Fruit fly (Drosophila melanogaster) whole organism, larva: Measurements from ENCODE around the gene sty.

Source experiments
- noc ChIP-seq: fragments of 200-800 bp; sonication (Bioruptor generic); optimal IDR thresholded peaks from 3 replicates; lab custom pipeline; 2019; ENCODE audit warnings: missing biosample characterization, mild to moderate bottlenecking, missing genetic modification characterization, moderate library complexity

The sty gene

dm6 chr3L:3424846-3425245, at the start of gene sty:
sty (minus strand) TSS chr3L:3424935.
- TF ChIP-seq noc = no peak

dm6 chr3L:3472786-3473185, 48.1 kb upstream of the sty start:
- TF ChIP-seq noc = no peak

dm6 chr3L:3472063-3472528, 47.4 kb upstream of the sty start, which contains the start of the genes CG32267 and CG42324:
CG32267 (minus strand) TSS chr3L:3472113.
CG42324 (plus strand) TSS chr3L:3472447.
- no peak for TF ChIP-seq noc

dm6 chr3L:3471174-3471573, 46.4 kb upstream of the sty start, which contains the start of gene CG14971:
CG14971 (minus strand) TSS chr3L:3471309.
- TF ChIP-seq noc = peak; percentile 44

dm6 chr3L:3469709-3470108, 45.0 kb upstream of the sty start:
- TF ChIP-seq noc = peak; percentile 17

dm6 chr3L:3466200-3466599, 41.5 kb upstream of the sty start, which contains the start of gene CycJ:
CycJ (plus strand) TSS chr3L:3466428.
- no peak for TF ChIP-seq noc

dm6 chr3L:3461557-3462414, 37.1 kb upstream of the sty start:
- TF ChIP-seq noc = no peak

dm6 chr3L:3461119-3461518, 36.4 kb upstream of the sty start, which contains the start of the genes CG46463 and armi:
CG46463 (plus strand) TSS chr3L:3461315.
armi (plus strand) TSS chr3L:3461317.
- no peak for TF ChIP-seq noc

- peak; percentile 34 for TF ChIP-seq noc
These were observed 35.8 kb upstream of the sty start, which contains the start of gene eIF5B for dm6 chr3L:3460402-3461027. eIF5B (minus strand) TSS chr3L:3460977.

dm6 chr3L:3456922-3457321, 32.2 kb upstream of the sty start:
- TF ChIP-seq noc = no peak

- no peak for TF ChIP-seq noc
These were observed 31.4 kb upstream of the sty start for dm6 chr3L:3456009-3456566.

dm6 chr3L:3455555-3455939, 30.8 kb upstream of the sty start:
- TF ChIP-seq noc = no peak

dm6 chr3L:3454921-3455554, 30.3 kb upstream of the sty start:
- TF ChIP-seq noc = no peak

- no peak for TF ChIP-seq noc
These were observed 29.7 kb upstream of the sty start for dm6 chr3L:3454430-3454829.

dm6 chr3L:3452684-3453083, 27.9 kb upstream of the sty start:
- no peak for TF ChIP-seq noc

dm6 chr3L:3451774-3452173, 27.0 kb upstream of the sty start:
- TF ChIP-seq noc = no peak

- peak; percentile 28 for TF ChIP-seq noc
These were observed 25.7 kb upstream of the sty start for dm6 chr3L:3450410-3450809.
